Worm (Caenorhabditis elegans) whole organism, L4/young adult: ENCODE results near the gene pafo-1.

Experiments used
- W03F9.2 ChIP-seq: fragments of 150-350 bp; optimal IDR thresholded peaks from 2 replicates; lab custom pipeline; 2014; ENCODE audit warnings: missing biosample characterization, missing genetic modification characterization
- dao-5 ChIP-seq: sonication (generic microtip); optimal IDR thresholded peaks from 2 replicates; lab custom pipeline; 2016; ENCODE audit warnings: missing genotype, missing genetic modification characterization, moderate library complexity, missing compliant biosample characterization
- him-1 ChIP-seq: sonication (generic microtip); optimal IDR thresholded peaks from 2 replicates; lab custom pipeline; 2016; ENCODE audit warnings: missing genotype, missing genetic modification reagents, missing genetic modification characterization, missing compliant biosample characterization

DNA sequence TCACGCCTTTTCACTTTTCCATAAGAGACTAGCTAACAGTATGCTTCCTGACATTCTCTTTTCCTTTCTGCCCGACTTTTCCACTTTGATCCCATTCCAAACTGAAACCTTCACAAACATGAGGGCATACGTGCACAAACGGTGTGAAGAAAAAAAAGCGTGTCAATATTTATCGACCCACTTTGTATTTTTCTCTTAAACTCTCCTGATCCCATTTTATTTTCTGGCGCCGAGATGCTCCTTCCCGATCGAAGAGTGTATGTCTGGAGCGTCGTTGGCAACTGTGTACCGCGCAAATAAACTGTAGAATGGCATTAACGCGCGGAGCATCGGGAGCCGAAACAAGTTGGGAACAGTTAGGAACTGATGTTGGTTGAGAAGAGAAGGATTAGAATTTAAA, 8.0 kb downstream of the pafo-1 start:
- TF ChIP-seq him-1 (tag; lab: Kevin White, UChicago) (no peak), dao-5 (tag; lab: Kevin White, UChicago) (no peak), W03F9.2 (tag; lab: Kevin White, UChicago) (no peak)
